Worm (Caenorhabditis elegans): ENCODE measurements around the gene str-222.

str-222 gene

ce11 chrV:1631148-1631547 is 4.8 kb upstream of the str-222 start, which contains the start of gene Y46H3D.8:
Y46H3D.8 (minus strand) TSS chrV:1631248.
- no peak for TF ChIP-seq cog-1 (tag; optimal IDR thresholded peaks at IDR 0.05)
- TF ChIP-seq ztf-23 (GFP tag; IDR thresholded peaks at IDR 0.05): no peak
- TF ChIP-seq flt-1 (GFP tag; IDR thresholded peaks at IDR 0.05): no peak
- TF ChIP-seq tab-1 (GFP tag; IDR thresholded peaks at IDR 0.05): no peak
- TF ChIP-seq klf-2 (GFP tag; conservative IDR thresholded peaks at IDR 0.05): no peak
- no peak for TF ChIP-seq T22C8.4 (GFP tag; IDR thresholded peaks at IDR 0.05)
- no peak for TF ChIP-seq ztf-29 (GFP tag; IDR thresholded peaks at IDR 0.05)
- TF ChIP-seq med-1 (GFP tag; optimal IDR thresholded peaks at IDR 0.05; ENCODE audit: insufficient read depth): no peak
- no peak for TF ChIP-seq ref-1 (GFP tag; conservative IDR thresholded peaks at IDR 0.05)

ce11 chrV:1631717-1632116 is 4.2 kb upstream of the str-222 start, which contains the start of gene irld-17:
irld-17 (plus strand) TSS chrV:1632017.
- TF ChIP-seq med-1 (GFP tag; optimal IDR thresholded peaks at IDR 0.05; ENCODE audit: insufficient read depth) (no peak), cog-1 (tag; optimal IDR thresholded peaks at IDR 0.05) (no peak), ztf-23 (GFP tag; IDR thresholded peaks at IDR 0.05) (no peak), ref-1 (GFP tag; conservative IDR thresholded peaks at IDR 0.05) (no peak), flt-1 (GFP tag; IDR thresholded peaks at IDR 0.05) (no peak), ztf-29 (GFP tag; IDR thresholded peaks at IDR 0.05) (no peak), klf-2 (GFP tag; conservative IDR thresholded peaks at IDR 0.05) (no peak), tab-1 (GFP tag; IDR thresholded peaks at IDR 0.05) (no peak), T22C8.4 (GFP tag; IDR thresholded peaks at IDR 0.05) (no peak)

- TF ChIP-seq ztf-23 (GFP tag; IDR thresholded peaks at IDR 0.05): no peak
- no peak for TF ChIP-seq klf-2 (GFP tag; conservative IDR thresholded peaks at IDR 0.05)
- no peak for TF ChIP-seq cog-1 (tag; optimal IDR thresholded peaks at IDR 0.05)
- TF ChIP-seq ztf-29 (GFP tag; IDR thresholded peaks at IDR 0.05): no peak
- no peak for TF ChIP-seq med-1 (GFP tag; optimal IDR thresholded peaks at IDR 0.05; ENCODE audit: insufficient read depth)
- no peak for TF ChIP-seq flt-1 (GFP tag; IDR thresholded peaks at IDR 0.05)
- no peak for TF ChIP-seq T22C8.4 (GFP tag; IDR thresholded peaks at IDR 0.05)
- TF ChIP-seq ref-1 (GFP tag; conservative IDR thresholded peaks at IDR 0.05): no peak
- no peak for TF ChIP-seq tab-1 (GFP tag; IDR thresholded peaks at IDR 0.05)
Observed at ce11 chrV:1640008-1640407, 4.0 kb downstream of the str-222 start, which contains the start of gene str-221. str-221 (plus strand) TSS chrV:1640308.

DNA sequence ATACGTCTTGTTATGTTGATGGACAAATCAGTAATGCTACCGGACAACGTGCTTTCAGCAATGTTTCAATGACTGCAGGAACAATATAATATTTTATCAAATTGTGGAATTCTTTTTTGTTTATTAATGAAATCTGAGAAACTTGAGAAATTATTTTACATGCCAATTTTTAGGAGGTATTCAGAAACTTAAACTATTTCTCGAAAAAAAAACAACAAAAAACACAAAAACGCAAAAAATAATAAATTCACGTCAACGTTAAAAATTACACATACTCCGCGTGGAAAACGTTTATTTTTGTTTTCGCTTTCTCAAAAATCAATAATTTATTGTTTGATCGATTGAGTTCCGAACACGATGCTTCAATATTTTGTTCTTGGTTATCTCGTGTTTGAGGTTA is 6.2 kb downstream of the str-222 start, which contains the start of gene Y46H3D.1:
TSS of gene Y46H3D.1 (plus strand) at position 301 of the 400 bp plus-strand sequence.
- TF ChIP-seq klf-2 (GFP tag; conservative IDR thresholded peaks at IDR 0.05) (no peak), flt-1 (GFP tag; IDR thresholded peaks at IDR 0.05) (no peak), tab-1 (GFP tag; IDR thresholded peaks at IDR 0.05) (no peak), med-1 (GFP tag; optimal IDR thresholded peaks at IDR 0.05; ENCODE audit: insufficient read depth) (no peak), ref-1 (GFP tag; conservative IDR thresholded peaks at IDR 0.05) (no peak), ztf-29 (GFP tag; IDR thresholded peaks at IDR 0.05) (no peak), cog-1 (tag; optimal IDR thresholded peaks at IDR 0.05) (no peak), ztf-23 (GFP tag; IDR thresholded peaks at IDR 0.05) (no peak), T22C8.4 (GFP tag; IDR thresholded peaks at IDR 0.05) (no peak)

DNA sequence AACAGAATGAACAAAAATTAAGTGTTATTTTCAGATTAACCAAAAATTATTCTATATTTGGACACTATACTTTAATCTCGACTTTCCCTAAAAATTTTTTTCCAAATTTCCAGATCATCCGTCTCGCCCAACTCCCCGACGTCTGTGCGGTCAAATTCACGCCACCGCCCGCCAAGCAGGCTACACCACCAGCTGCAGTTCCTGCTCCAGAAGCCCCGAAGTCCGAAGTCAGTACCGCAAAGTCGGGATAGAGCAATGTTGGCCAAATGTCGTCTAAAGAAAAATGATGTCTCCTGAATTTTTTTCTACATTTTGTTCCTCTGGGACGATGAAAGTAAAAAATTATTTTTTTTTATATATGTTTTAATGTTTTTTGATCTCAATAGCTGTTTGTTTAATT is 6.8 kb downstream of the str-222 start:
- no peak for TF ChIP-seq klf-2 (GFP tag; conservative IDR thresholded peaks at IDR 0.05)
- no peak for TF ChIP-seq flt-1 (GFP tag; IDR thresholded peaks at IDR 0.05)
- TF ChIP-seq T22C8.4 (GFP tag; IDR thresholded peaks at IDR 0.05): no peak

- TF ChIP-seq ztf-29 (GFP tag; IDR thresholded peaks at IDR 0.05) (no peak), ztf-23 (GFP tag; IDR thresholded peaks at IDR 0.05) (no peak), cog-1 (tag; optimal IDR thresholded peaks at IDR 0.05) (no peak), tab-1 (GFP tag; IDR thresholded peaks at IDR 0.05) (no peak), ref-1 (GFP tag; conservative IDR thresholded peaks at IDR 0.05) (no peak), flt-1 (GFP tag; IDR thresholded peaks at IDR 0.05) (no peak), klf-2 (GFP tag; conservative IDR thresholded peaks at IDR 0.05) (no peak), T22C8.4 (GFP tag; IDR thresholded peaks at IDR 0.05) (no peak), med-1 (GFP tag; optimal IDR thresholded peaks at IDR 0.05; ENCODE audit: insufficient read depth) (no peak)
Observed at ce11 chrV:1643886-1644285, 7.9 kb downstream of the str-222 start, which contains the start of gene alh-2. alh-2 (plus strand) TSS chrV:1644169.

ce11 chrV:1648000-1648399 is 12.0 kb downstream of the str-222 start, which contains the start of gene irld-45:
irld-45 (plus strand) TSS chrV:1648300.
- TF ChIP-seq tab-1 (GFP tag; IDR thresholded peaks at IDR 0.05) (no peak), klf-2 (GFP tag; conservative IDR thresholded peaks at IDR 0.05) (no peak), med-1 (GFP tag; optimal IDR thresholded peaks at IDR 0.05; ENCODE audit: insufficient read depth) (no peak), ref-1 (GFP tag; conservative IDR thresholded peaks at IDR 0.05) (no peak), T22C8.4 (GFP tag; IDR thresholded peaks at IDR 0.05) (no peak), flt-1 (GFP tag; IDR thresholded peaks at IDR 0.05) (no peak), cog-1 (tag; optimal IDR thresholded peaks at IDR 0.05) (no peak), ztf-29 (GFP tag; IDR thresholded peaks at IDR 0.05) (no peak), ztf-23 (GFP tag; IDR thresholded peaks at IDR 0.05) (no peak)

ce11 chrV:1651045-1651444 is 15.1 kb downstream of the str-222 start, which contains the start of gene irld-44:
irld-44 (plus strand) TSS chrV:1651345.
- no peak for TF ChIP-seq tab-1 (GFP tag; IDR thresholded peaks at IDR 0.05)

DNA sequence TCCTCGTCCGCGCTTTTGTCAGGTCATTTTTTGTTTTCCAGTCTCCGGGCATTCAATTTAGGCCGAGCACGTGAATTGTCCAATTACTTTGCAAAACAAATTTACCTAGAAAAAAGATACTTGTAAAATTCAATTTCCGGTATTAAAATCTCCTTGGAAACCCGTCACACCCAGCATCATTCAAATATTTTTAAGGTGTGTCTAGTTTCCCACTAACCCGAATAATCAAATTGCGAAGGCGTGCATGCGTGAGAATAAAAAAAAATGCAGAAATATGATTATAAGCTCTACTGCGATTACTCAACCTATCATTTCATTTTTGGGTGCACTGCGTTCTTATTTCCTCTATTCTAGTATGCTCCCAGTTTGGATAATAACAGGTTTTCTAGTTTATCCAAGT is 18.9 kb downstream of the str-222 start, which contains the start of gene irld-11:
TSS of gene irld-11 (plus strand) at position 301 of the 400 bp plus-strand sequence.
- TF ChIP-seq cog-1 (tag; optimal IDR thresholded peaks at IDR 0.05) (no peak), ztf-23 (GFP tag; IDR thresholded peaks at IDR 0.05) (no peak), med-1 (GFP tag; optimal IDR thresholded peaks at IDR 0.05; ENCODE audit: insufficient read depth) (no peak), tab-1 (GFP tag; IDR thresholded peaks at IDR 0.05) (no peak), T22C8.4 (GFP tag; IDR thresholded peaks at IDR 0.05) (no peak), ref-1 (GFP tag; conservative IDR thresholded peaks at IDR 0.05) (no peak), ztf-29 (GFP tag; IDR thresholded peaks at IDR 0.05) (no peak), flt-1 (GFP tag; IDR thresholded peaks at IDR 0.05) (no peak), klf-2 (GFP tag; conservative IDR thresholded peaks at IDR 0.05) (no peak)

DNA sequence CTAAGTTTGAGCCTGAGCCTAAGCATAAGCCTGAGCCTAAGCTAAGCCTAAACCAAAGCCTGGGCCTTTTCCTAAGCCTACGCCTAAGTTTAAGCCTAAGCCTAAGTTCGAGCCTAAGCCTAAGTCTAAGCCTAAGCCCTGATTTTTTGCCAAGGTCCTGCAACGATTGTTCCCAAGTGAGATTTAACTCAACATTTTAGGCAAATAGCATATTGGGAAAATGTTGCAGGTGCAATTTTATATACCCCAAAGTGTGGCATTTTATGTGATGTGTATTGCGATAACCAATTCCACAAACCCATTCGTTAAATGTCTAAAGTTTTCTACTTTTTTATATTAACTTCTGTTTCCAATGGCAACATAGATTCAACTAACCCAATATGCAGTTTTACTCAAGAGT is 26.3 kb downstream of the str-222 start, which contains the start of gene irld-40:
TSS of gene irld-40 (plus strand) at position 301 of the 400 bp plus-strand sequence.
- TF ChIP-seq T22C8.4 (GFP tag; IDR thresholded peaks at IDR 0.05): no peak
- TF ChIP-seq cog-1 (tag; optimal IDR thresholded peaks at IDR 0.05): no peak
- TF ChIP-seq ref-1 (GFP tag; conservative IDR thresholded peaks at IDR 0.05): no peak
- no peak for TF ChIP-seq med-1 (GFP tag; optimal IDR thresholded peaks at IDR 0.05; ENCODE audit: insufficient read depth)
- TF ChIP-seq tab-1 (GFP tag; IDR thresholded peaks at IDR 0.05): no peak
- TF ChIP-seq ztf-29 (GFP tag; IDR thresholded peaks at IDR 0.05): no peak
- no peak for TF ChIP-seq flt-1 (GFP tag; IDR thresholded peaks at IDR 0.05)
- TF ChIP-seq ztf-23 (GFP tag; IDR thresholded peaks at IDR 0.05): no peak
